Worm (Caenorhabditis elegans) whole organism, L1 larva: ENCODE data around the gene F40F8.4.

ENCODE experiments used
- F16B12.6 ChIP-seq: fragments of 150-350 bp; optimal IDR thresholded peaks from 2 replicates; lab custom pipeline; 2014; ENCODE audit warnings: missing biosample characterization, missing genetic modification characterization
- aha-1 ChIP-seq: fragments of 150-350 bp; optimal IDR thresholded peaks from 2 replicates; lab custom pipeline; 2014; ENCODE audit warnings: missing biosample characterization, missing genetic modification characterization
- ceh-63 ChIP-seq: fragments of 200-800 bp; sonication (Bioruptor generic); optimal IDR thresholded peaks from 2 replicates; lab custom pipeline; 2018; ENCODE audit warnings: mild to moderate bottlenecking, missing genetic modification characterization, missing compliant biosample characterization
- ceh-8 ChIP-seq: fragments of 200-800 bp; sonication (Bioruptor generic); optimal IDR thresholded peaks from 2 replicates; lab custom pipeline; 2018; ENCODE audit warnings: mild to moderate bottlenecking, missing genetic modification characterization, moderate library complexity, missing compliant biosample characterization
- ceh-82 ChIP-seq, 3 experiments: fragments of 150-350 bp in 1 of 3; sonication (generic microtip) in 2 of 3; optimal IDR thresholded peaks; 2 replicates each; lab custom pipeline; 2014 to 2017; ENCODE audit warnings: missing biosample characterization in 3 of 3, missing genetic modification characterization in 3 of 3
- ceh-88 ChIP-seq: fragments of 200-800 bp; sonication (Bioruptor generic); IDR thresholded peaks from 2 replicates; pipeline ENCODE4 v1.3.6; 2022; ENCODE audit warnings: missing genetic modification characterization, missing compliant biosample characterization
- ces-1 ChIP-seq: fragments of 150-350 bp; optimal IDR thresholded peaks from 2 replicates; lab custom pipeline; 2014; ENCODE audit warnings: missing biosample characterization, missing genetic modification reagents, missing genetic modification characterization
- dpl-1 ChIP-seq, 3 experiments: fragments of 150-350 bp in 2 of 3; sonication (generic microtip) in 1 of 3; optimal IDR thresholded peaks; 2 replicates each; lab custom pipeline; 2014 to 2017; ENCODE audit warnings: missing biosample characterization in 3 of 3, missing genetic modification characterization in 3 of 3, missing genetic modification reagents in 3 of 3
- efl-1 ChIP-seq, 4 experiments: fragments of 150-350 bp; optimal IDR thresholded peaks in 3 of 4; peaks in 1 of 4; 1 replicate in 1 of 4; 2 replicates in 3 of 4; lab custom pipeline; 2014; ENCODE audit warnings: missing biosample characterization in 2 of 4, missing genetic modification characterization in 2 of 4, missing genetic modification reagents in 2 of 4
- efl-3 ChIP-seq: fragments of 200-800 bp; sonication (Bioruptor generic); optimal IDR thresholded peaks from 2 replicates; lab custom pipeline; 2018; ENCODE audit warnings: mild to moderate bottlenecking, missing genetic modification characterization, missing compliant biosample characterization
- elt-2 ChIP-seq: sonication (generic microtip); optimal IDR thresholded peaks from 2 replicates; lab custom pipeline; 2016; ENCODE audit warnings: missing genetic modification characterization, mild to moderate bottlenecking, inconsistent platforms, missing compliant biosample characterization, missing genetic modification reagents
- fkh-10 ChIP-seq: sonication (generic microtip); optimal IDR thresholded peaks from 2 replicates; lab custom pipeline; 2017; ENCODE audit warnings: missing biosample characterization, missing genetic modification reagents, missing genetic modification characterization
- fkh-4 ChIP-seq: sonication (generic microtip); optimal IDR thresholded peaks from 2 replicates; lab custom pipeline; 2016; ENCODE audit warnings: missing compliant biosample characterization, missing genetic modification characterization, borderline replicate concordance
- grh-1 ChIP-seq: fragments of 200-800 bp; sonication (Bioruptor generic); IDR thresholded peaks from 2 replicates; pipeline ENCODE4 v1.3.6; 2022; ENCODE audit warnings: missing genetic modification reagents, missing genetic modification characterization, missing compliant biosample characterization
- hpl-2 ChIP-seq: fragments of 150-350 bp; optimal IDR thresholded peaks from 2 replicates; lab custom pipeline; 2014; ENCODE audit warnings: missing biosample characterization, missing genetic modification reagents, missing genetic modification characterization
- irx-1 ChIP-seq: sonication (generic microtip); optimal IDR thresholded peaks from 2 replicates; lab custom pipeline; 2016; ENCODE audit warnings: missing genetic modification characterization, missing compliant biosample characterization
- lin-14 ChIP-seq: fragments of 200-800 bp; sonication (Bioruptor generic); optimal IDR thresholded peaks from 2 replicates; lab custom pipeline; 2018; ENCODE audit warnings: mild to moderate bottlenecking, missing genetic modification characterization, moderate library complexity, missing compliant biosample characterization
- lin-35 ChIP-seq, 2 experiments: fragments of 150-350 bp; optimal IDR thresholded peaks; 2 replicates each; lab custom pipeline; 2014; ENCODE audit warnings: missing biosample characterization in 2 of 2, missing genetic modification characterization in 2 of 2, missing genetic modification reagents in 2 of 2
- lir-3 ChIP-seq: sonication (generic microtip); optimal IDR thresholded peaks from 2 replicates; lab custom pipeline; 2016; ENCODE audit warnings: mild to moderate bottlenecking, missing genetic modification characterization, moderate library complexity, missing compliant biosample characterization; ENCODE audit not compliant: poor library complexity
- lsy-2 ChIP-seq, 2 experiments: fragments of 150-350 bp; optimal IDR thresholded peaks; 2 replicates each; lab custom pipeline; 2014; ENCODE audit warnings: missing biosample characterization in 2 of 2, missing genetic modification characterization in 2 of 2
- mab-9 ChIP-seq: fragments of 200-800 bp; sonication (Bioruptor generic); IDR thresholded peaks from 2 replicates; pipeline ENCODE4 v1.3.6; 2022; ENCODE audit warnings: missing genetic modification reagents, missing genetic modification characterization, missing compliant biosample characterization
- mef-2 ChIP-seq: fragments of 150-350 bp; optimal IDR thresholded peaks from 2 replicates; lab custom pipeline; 2014; ENCODE audit warnings: missing biosample characterization, missing genetic modification characterization
- nhr-11 ChIP-seq: fragments of 150-350 bp; optimal IDR thresholded peaks from 2 replicates; lab custom pipeline; 2014; ENCODE audit warnings: missing biosample characterization, missing genetic modification characterization
- nhr-77 ChIP-seq: fragments of 150-350 bp; optimal IDR thresholded peaks from 2 replicates; lab custom pipeline; 2014; ENCODE audit warnings: missing biosample characterization, missing genetic modification characterization
- nhr-85 ChIP-seq: sonication (generic microtip); peaks from one replicate; lab custom pipeline; 2016; ENCODE audit warnings: missing genetic modification characterization, inconsistent platforms, missing compliant biosample characterization
- nhr-90 ChIP-seq: sonication (generic microtip); optimal IDR thresholded peaks from 2 replicates; lab custom pipeline; 2016; ENCODE audit warnings: mild to moderate bottlenecking, missing genetic modification characterization, missing compliant biosample characterization; ENCODE audit not compliant: poor library complexity
- pax-3 ChIP-seq: fragments of 200-800 bp; sonication (Bioruptor generic); optimal IDR thresholded peaks from 2 replicates; lab custom pipeline; 2018; ENCODE audit warnings: mild to moderate bottlenecking, missing genetic modification characterization, moderate library complexity, missing compliant biosample characterization
- pqm-1 ChIP-seq: sonication (generic microtip); optimal IDR thresholded peaks from 3 replicates; lab custom pipeline; 2017; ENCODE audit warnings: missing biosample characterization, missing genetic modification characterization
- sptf-1 ChIP-seq: fragments of 150-350 bp; optimal IDR thresholded peaks from 2 replicates; lab custom pipeline; 2014; ENCODE audit warnings: missing biosample characterization, missing genetic modification characterization
- tbx-2 ChIP-seq: sonication (generic microtip); optimal IDR thresholded peaks from 2 replicates; lab custom pipeline; 2016; ENCODE audit warnings: missing genetic modification characterization, missing compliant biosample characterization
- unc-98 ChIP-seq: fragments of 200-800 bp; sonication (Bioruptor generic); IDR thresholded peaks from 2 replicates; pipeline ENCODE4 v1.3.6; 2022; ENCODE audit warnings: missing genetic modification characterization, missing compliant biosample characterization
- zag-1 ChIP-seq: fragments of 150-350 bp; optimal IDR thresholded peaks from 2 replicates; lab custom pipeline; 2014; ENCODE audit warnings: missing biosample characterization, missing genetic modification characterization
- ztf-11 ChIP-seq, 2 experiments: sonication (generic microtip); optimal IDR thresholded peaks; 2 replicates each; lab custom pipeline; 2016 to 2017; ENCODE audit warnings: missing genetic modification characterization in 2 of 2, missing biosample characterization in 1 of 2, missing compliant biosample characterization in 1 of 2

The F40F8.4 gene

DNA sequence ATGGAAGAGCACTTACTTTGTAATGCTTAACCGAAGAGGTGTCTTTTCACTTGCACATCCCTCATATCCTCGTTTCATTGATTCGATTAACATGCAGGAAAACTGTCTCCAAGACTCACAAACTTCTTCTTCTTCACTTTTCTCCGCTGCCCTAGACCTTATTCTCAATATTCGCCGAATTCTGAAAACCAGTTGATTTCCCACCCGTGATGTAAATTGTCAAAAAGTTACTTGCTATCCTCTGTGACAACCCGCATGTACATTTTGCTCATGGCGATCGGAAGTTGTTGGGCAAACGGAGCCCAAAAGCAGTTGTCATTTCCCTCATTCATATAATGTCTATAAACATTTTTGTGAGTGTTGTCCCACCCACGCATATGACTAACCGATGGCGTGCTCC, 29.6 kb downstream of the F40F8.4 start:
- no peak for TF ChIP-seq ceh-63 (GFP tag; lab: Kevin White, UChicago)
- no peak for TF ChIP-seq sptf-1
- no peak for TF ChIP-seq pax-3 (tag; lab: Kevin White, UChicago)
- no peak for TF ChIP-seq nhr-77 (tag; lab: Kevin White, UChicago)
- no peak for TF ChIP-seq irx-1 (tag; lab: Kevin White, UChicago)
- no peak for TF ChIP-seq nhr-11 (tag; lab: Kevin White, UChicago)
- TF ChIP-seq fkh-10, result no peak
- TF ChIP-seq mab-9, result no peak
- TF ChIP-seq hpl-2 (GFP tag; lab: Kevin White, UChicago), result no peak
- TF ChIP-seq lin-14, result no peak

- TF ChIP-seq irx-1 (tag; lab: Kevin White, UChicago), result no peak
- TF ChIP-seq lir-3 (tag; lab: Kevin White, UChicago), result no peak
- no peak for TF ChIP-seq tbx-2 (tag; lab: Kevin White, UChicago)
- TF ChIP-seq ztf-11 (tag; optimal IDR thresholded peaks at IDR 0.05; lab: Kevin White, UChicago), result no peak
- no peak for TF ChIP-seq ceh-88
- TF ChIP-seq fkh-4 (tag; lab: Kevin White, UChicago), result no peak
- TF ChIP-seq nhr-77 (tag; lab: Kevin White, UChicago), result no peak
- TF ChIP-seq efl-1 (optimal IDR thresholded peaks at IDR 0.05; lab: Kevin White, UChicago), result no peak
- no peak for TF ChIP-seq efl-1 (GFP tag; optimal IDR thresholded peaks at IDR 0.05 in 1 of 2; lab: Kevin White, UChicago)
- TF ChIP-seq ceh-8 (GFP tag; lab: Kevin White, UChicago), result no peak
- no peak for TF ChIP-seq ceh-63 (GFP tag; lab: Kevin White, UChicago)
- TF ChIP-seq elt-2 (tag; lab: Kevin White, UChicago), result no peak
Measured at ce11 chrII:11107828-11108227, 32.2 kb downstream of the F40F8.4 start, which contains the start of gene apc-17. apc-17 (plus strand) TSS chrII:11108128.

DNA sequence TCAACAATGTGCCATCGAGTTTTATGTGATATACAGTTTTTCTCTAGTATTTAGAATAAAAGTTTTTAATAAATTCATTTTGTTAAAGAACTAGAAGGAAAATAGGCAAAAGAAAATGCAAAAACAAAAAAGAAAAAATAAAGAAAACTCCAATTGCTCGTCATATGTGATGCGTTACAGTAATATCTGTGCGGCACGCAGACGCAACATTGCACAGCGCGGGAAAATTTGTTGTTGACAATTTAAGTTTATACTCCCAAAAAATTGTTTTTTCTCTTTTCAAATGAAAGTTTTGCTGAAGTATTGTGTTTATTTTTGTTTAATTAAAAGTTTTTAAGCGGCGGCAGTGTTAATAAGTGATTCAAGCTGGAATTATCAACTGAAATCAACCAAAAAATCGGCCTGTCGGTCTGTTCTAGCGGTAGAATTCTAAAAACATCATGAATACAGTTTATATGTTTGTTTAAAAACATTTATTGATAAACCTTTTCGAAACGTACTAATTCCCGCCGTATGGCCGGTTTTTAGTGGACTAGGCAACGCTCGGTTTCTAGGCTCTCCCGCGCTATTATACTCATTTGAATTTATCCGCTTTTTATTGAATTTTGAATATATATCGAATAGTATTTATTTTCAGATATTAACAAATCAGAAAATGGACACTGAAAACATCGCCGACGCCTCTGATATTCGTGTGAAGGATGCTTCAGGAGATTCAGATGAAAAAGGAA, 33.9 kb downstream of the F40F8.4 start, which contains the start of gene nasp-1:
Gene nasp-1, plus strand, starts transcription at position 632 of the 731 bp plus-strand sequence.
- TF ChIP-seq F16B12.6 (tag; lab: Kevin White, UChicago), result peak; percentile 57
- no peak for TF ChIP-seq efl-3
- peak; percentile 72 to 92 for TF ChIP-seq efl-1 (optimal IDR thresholded peaks at IDR 0.05; lab: Kevin White, UChicago)
- peak; percentile 72 to 96 for TF ChIP-seq efl-1 (GFP tag; optimal IDR thresholded peaks at IDR 0.05 in 1 of 2; lab: Kevin White, UChicago)
- TF ChIP-seq unc-98 (GFP tag; lab: Robert Waterston, UW), result no peak
- TF ChIP-seq zag-1, result no peak
- TF ChIP-seq nhr-90, result peak; percentile 6
- no peak for TF ChIP-seq mef-2 (tag; lab: Kevin White, UChicago)
- peak; percentile 47 for TF ChIP-seq nhr-85 (tag; lab: Kevin White, UChicago)
- peak; percentile 54 to 80 for TF ChIP-seq lin-35 (GFP tag; optimal IDR thresholded peaks at IDR 0.05; lab: Kevin White, UChicago)
- peak; percentile 54 to 86 for TF ChIP-seq lsy-2 (tag; optimal IDR thresholded peaks at IDR 0.05; lab: Kevin White, UChicago)
- peak; percentile 46 to 76 (median 71) for TF ChIP-seq dpl-1 (GFP tag; optimal IDR thresholded peaks at IDR 0.05; lab: Kevin White, UChicago)
- TF ChIP-seq, all 84 proteins: peak for 7

- TF ChIP-seq aha-1 (tag; lab: Kevin White, UChicago) (no peak), pqm-1 (tag; lab: Kevin White, UChicago) (no peak), ces-1 (GFP tag; lab: Kevin White, UChicago) (no peak), grh-1 (no peak), mef-2 (tag; lab: Kevin White, UChicago) (no peak), ceh-82 (tag; optimal IDR thresholded peaks at IDR 0.05; lab: Kevin White, UChicago) (no peak)
Measured at ce11 chrII:11104162-11104561, 35.9 kb downstream of the F40F8.4 start, which contains the start of gene C09H10.9. C09H10.9 (plus strand) TSS chrII:11104462.
